Worm (Caenorhabditis elegans) whole organism, dauer: Measurements from ENCODE around the gene ZK938.12.

Source experiments
- unc-62 ChIP-seq: sonication (generic microtip); optimal IDR thresholded peaks from 2 replicates; lab custom pipeline; 2017; ENCODE audit warnings: missing biosample characterization, missing genetic modification reagents, missing genetic modification characterization

The ZK938.12 gene

ce11 chrII:9871061-9871460, 39.9 kb downstream of the ZK938.12 start, which contains the start of gene chil-7:
Gene chil-7, minus strand, starts transcription at chrII:9871172.
- no peak for TF ChIP-seq unc-62 (GFP tag; lab: Kevin White, UChicago)

DNA sequence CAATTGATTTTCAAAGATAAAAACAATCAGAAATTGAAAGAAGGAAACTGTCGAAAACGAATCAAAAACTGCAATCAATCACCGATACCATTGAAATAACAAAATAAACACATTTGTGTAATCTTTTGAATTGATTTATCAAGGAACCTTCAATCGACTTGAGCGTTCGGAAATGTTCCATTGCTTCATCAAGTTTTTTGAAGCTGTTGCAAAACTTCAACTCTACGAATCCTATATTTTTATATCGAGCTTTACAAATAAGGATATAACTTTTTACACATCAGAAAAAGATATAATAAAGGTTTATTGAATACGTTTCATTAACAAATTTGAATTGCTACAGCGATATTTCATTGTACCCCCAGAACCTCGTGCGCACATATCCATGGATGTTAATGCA, 41.8 kb downstream of the ZK938.12 start, which contains the start of gene chil-8:
Gene chil-8, minus strand, starts transcription at position 101 of the 400 bp plus-strand sequence.
- TF ChIP-seq unc-62 (GFP tag; lab: Kevin White, UChicago), result no peak

DNA sequence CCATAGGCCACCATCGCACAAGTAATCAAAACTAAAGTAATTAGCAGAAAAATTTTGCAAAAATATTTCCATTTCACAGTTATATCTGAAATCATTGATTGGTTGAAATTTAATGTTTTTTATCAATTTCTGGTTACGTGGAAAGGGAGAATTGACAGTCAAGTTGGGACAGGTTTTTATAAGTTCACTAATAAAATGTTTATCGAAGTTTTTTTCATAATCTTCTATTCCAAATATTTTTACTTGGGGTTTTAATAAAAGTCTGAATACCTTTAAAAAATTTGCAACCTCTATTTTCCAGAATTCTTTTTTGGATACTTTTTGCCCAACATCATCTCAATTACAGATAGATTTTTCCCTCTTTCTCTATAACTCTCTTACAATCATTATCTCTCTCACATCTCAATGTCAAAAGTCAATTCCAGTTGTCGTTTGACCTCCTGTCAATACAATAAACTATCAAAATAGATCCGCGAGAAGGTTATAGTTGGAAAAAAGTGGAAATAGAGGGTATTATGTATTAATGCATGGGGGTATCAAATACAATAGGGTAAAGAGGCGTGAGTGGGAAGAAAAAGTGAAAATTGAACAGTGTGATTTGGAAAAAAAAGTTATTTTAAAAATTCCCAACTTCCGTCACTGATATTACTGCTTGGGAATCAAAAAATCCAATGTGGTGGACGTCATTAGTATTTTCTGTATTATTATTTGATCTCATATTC, 43.5 kb downstream of the ZK938.12 start, which contains the start of the genes chil-2 and ctsa-3.2:
Gene chil-2, minus strand, starts transcription at position 101 of the 722 bp plus-strand sequence.
Gene ctsa-3.2, plus strand, starts transcription at position 672 of the 722 bp plus-strand sequence.
- no peak for TF ChIP-seq unc-62 (GFP tag; lab: Kevin White, UChicago)

DNA sequence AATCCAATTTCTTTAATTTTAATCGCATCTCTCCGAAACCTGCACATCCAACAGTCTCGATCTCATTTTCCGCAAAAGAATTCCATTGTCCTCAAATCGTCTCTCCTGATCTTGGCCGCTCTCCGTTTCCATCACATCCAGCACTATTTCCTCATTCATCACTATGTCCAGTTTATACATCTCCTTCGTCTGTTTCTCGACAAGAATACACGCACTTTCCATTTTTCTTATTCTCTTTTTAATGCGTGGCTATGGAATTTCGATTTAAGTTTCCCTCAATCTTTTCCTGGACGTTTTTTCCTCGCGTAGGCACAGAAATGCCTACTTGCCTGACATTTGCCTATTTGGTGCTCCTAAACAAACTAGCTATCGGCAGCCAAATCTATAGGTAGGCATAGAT, 48.7 kb downstream of the ZK938.12 start:
- TF ChIP-seq unc-62 (GFP tag; lab: Kevin White, UChicago), result no peak

DNA sequence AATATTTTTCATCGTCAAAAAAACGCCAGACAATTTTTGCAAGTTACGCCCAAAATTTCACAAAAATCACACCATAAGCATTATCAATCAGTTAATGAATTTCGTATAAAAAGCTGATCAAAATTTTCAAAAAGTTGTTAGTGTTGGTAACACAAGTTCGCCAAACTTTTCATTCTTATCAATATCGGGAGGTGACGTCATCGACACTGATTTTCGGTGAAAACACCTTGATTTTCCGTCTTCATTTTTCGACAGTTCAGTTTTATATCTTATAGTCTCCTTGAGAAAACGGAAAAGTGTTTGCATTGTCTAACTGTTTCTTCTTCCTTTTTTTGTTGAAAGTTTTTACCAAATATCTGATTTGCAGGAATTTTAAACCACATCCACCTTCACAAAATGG, 49.7 kb downstream of the ZK938.12 start, which contains the start of gene C08H9.15:
Gene C08H9.15, plus strand, starts transcription at position 368 of the 400 bp plus-strand sequence.
- no peak for TF ChIP-seq unc-62 (GFP tag; lab: Kevin White, UChicago)
